Worm (Caenorhabditis elegans): ENCODE results near the gene B0310.3.

- no peak for TF ChIP-seq skn-1 (tag; optimal IDR thresholded peaks at IDR 0.05)
- TF ChIP-seq nhr-11 (tag; optimal IDR thresholded peaks at IDR 0.05) = no peak
- TF ChIP-seq lin-39 (tag; optimal IDR thresholded peaks at IDR 0.05) = no peak
- TF ChIP-seq dpl-1 (GFP tag; optimal IDR thresholded peaks at IDR 0.05) = no peak
- no peak for TF ChIP-seq fkh-10 (GFP tag; optimal IDR thresholded peaks at IDR 0.05)
- no peak for TF ChIP-seq ceh-63 (GFP tag; optimal IDR thresholded peaks at IDR 0.05)
- TF ChIP-seq pqm-1 (tag; optimal IDR thresholded peaks at IDR 0.05) = no peak
These were observed 30.5 kb upstream of the B0310.3 start, which contains the start of gene F57C12.2 for ce11 chrX:551175-551729.
